Fruit fly (Drosophila melanogaster) whole organism, embryonic: Measurements from ENCODE around the gene spo.
A peak's percentile ranks its signal among the peaks of the same experiment; 100 is the strongest.

Experiments
- CG10209 ChIP-seq: fragments of 200-800 bp; sonication (Bioruptor generic); optimal IDR thresholded peaks from 3 replicates; lab custom pipeline; 2017; ENCODE audit warnings: missing biosample characterization, mild to moderate bottlenecking, missing genetic modification characterization, missing genetic modification reagents
- CG10959 ChIP-seq: fragments of 200-800 bp; sonication (Bioruptor generic); IDR thresholded peaks from 2 replicates; pipeline ENCODE4 v1.3.6; 2022; ENCODE audit warnings: missing biosample characterization, missing genetic modification characterization
- CG16815 ChIP-seq: fragments of 200-800 bp; sonication (Bioruptor generic); optimal IDR thresholded peaks from 3 replicates; lab custom pipeline; 2017; ENCODE audit warnings: missing biosample characterization, mild to moderate bottlenecking, missing genetic modification characterization
- CG17612 ChIP-seq: fragments of 200-800 bp; sonication (Bioruptor generic); IDR thresholded peaks from 2 replicates; pipeline ENCODE4 v1.3.6; 2022; ENCODE audit warnings: missing biosample characterization, missing genetic modification characterization
- CG1792 ChIP-seq: fragments of 200-800 bp; sonication (Bioruptor generic); optimal IDR thresholded peaks from 2 replicates; lab custom pipeline; 2016; ENCODE audit warnings: missing biosample characterization, missing genetic modification characterization
- CG1832 ChIP-seq: fragments of 200-800 bp; sonication (Bioruptor generic); optimal IDR thresholded peaks from 2 replicates; lab custom pipeline; 2017; ENCODE audit warnings: missing biosample characterization, mild to moderate bottlenecking, missing genetic modification characterization, inconsistent platforms
- CG2199 ChIP-seq: fragments of 200-800 bp; sonication (Bioruptor generic); IDR thresholded peaks from 3 replicates; pipeline ENCODE4 v1.3.6; 2022; ENCODE audit warnings: missing biosample characterization, missing genetic modification characterization
- CG3163 ChIP-seq: fragments of 200-800 bp; sonication (Bioruptor generic); optimal IDR thresholded peaks from 3 replicates; lab custom pipeline; 2016; ENCODE audit warnings: missing biosample characterization, missing genetic modification characterization
- CG34376 ChIP-seq: fragments of 200-800 bp; sonication (Bioruptor generic); optimal IDR thresholded peaks from 2 replicates; lab custom pipeline; 2018; ENCODE audit warnings: missing biosample characterization, mild to moderate bottlenecking, missing genetic modification characterization
- CG3838 ChIP-seq: fragments of 200-800 bp; sonication (Bioruptor generic); optimal IDR thresholded peaks from 3 replicates; lab custom pipeline; 2016; ENCODE audit warnings: missing biosample characterization, missing genetic modification characterization
- CG4360 ChIP-seq: fragments of 200-800 bp; sonication (Bioruptor generic); IDR thresholded peaks from 2 replicates; pipeline ENCODE4 v1.3.6; 2022; ENCODE audit warnings: missing biosample characterization, missing genetic modification characterization
- CG4854 ChIP-seq: fragments of 200-800 bp; sonication (Bioruptor generic); optimal IDR thresholded peaks from 2 replicates; lab custom pipeline; 2016; ENCODE audit warnings: missing biosample characterization, missing genetic modification characterization, inconsistent platforms
- CG5180 ChIP-seq: fragments of 200-800 bp; sonication (Bioruptor generic); optimal IDR thresholded peaks from 3 replicates; lab custom pipeline; 2017; ENCODE audit warnings: missing biosample characterization, missing genetic modification characterization, mild to moderate bottlenecking, moderate library complexity, missing genetic modification reagents
- CG5245 ChIP-seq: fragments of 200-800 bp; sonication (Bioruptor generic); optimal IDR thresholded peaks from 3 replicates; lab custom pipeline; 2016; ENCODE audit warnings: missing biosample characterization, missing genetic modification characterization
- CG7271 ChIP-seq: fragments of 200-800 bp; sonication (Bioruptor generic); optimal IDR thresholded peaks from 2 replicates; lab custom pipeline; 2018; ENCODE audit warnings: missing biosample characterization, mild to moderate bottlenecking, missing genetic modification characterization, moderate library complexity
- CG8089 ChIP-seq: fragments of 200-800 bp; sonication (Bioruptor generic); optimal IDR thresholded peaks from 3 replicates; lab custom pipeline; 2016; ENCODE audit warnings: missing biosample characterization, missing genetic modification characterization
- CG8388 ChIP-seq: fragments of 200-800 bp; sonication (Bioruptor generic); optimal IDR thresholded peaks from 2 replicates; lab custom pipeline; 2019; ENCODE audit warnings: missing biosample characterization, mild to moderate bottlenecking, missing genetic modification characterization, moderate library complexity
- CoRest ChIP-seq: fragments of 200-800 bp; sonication (Bioruptor generic); optimal IDR thresholded peaks from 3 replicates; lab custom pipeline; 2018; ENCODE audit warnings: missing biosample characterization, mild to moderate bottlenecking, missing genetic modification characterization, moderate library complexity
- D19A ChIP-seq: fragments of 200-800 bp; optimal IDR thresholded peaks from 3 replicates; lab custom pipeline; 2019; ENCODE audit warnings: missing biosample characterization, mild to moderate bottlenecking, missing genetic modification characterization, moderate library complexity
- D19B ChIP-seq: fragments of 200-800 bp; sonication (Bioruptor generic); optimal IDR thresholded peaks from 2 replicates; lab custom pipeline; 2017; ENCODE audit warnings: missing biosample characterization, mild to moderate bottlenecking, missing genetic modification characterization
- Dbx ChIP-seq: fragments of 200-800 bp; sonication (Bioruptor generic); IDR thresholded peaks from 3 replicates; pipeline ENCODE4 v1.3.6; 2022; ENCODE audit warnings: missing biosample characterization, missing genetic modification characterization
- Eip74EF ChIP-seq, 2 experiments: fragments of 200-800 bp in 1 of 2; fragments of >200 bp in 1 of 2; sonication (Bioruptor generic) in 1 of 2; optimal IDR thresholded peaks; 2 replicates each; lab custom pipeline; 2017 to 2019; ENCODE audit warnings: missing biosample characterization in 2 of 2, missing genetic modification characterization in 2 of 2, mild to moderate bottlenecking in 1 of 2, moderate library complexity in 1 of 2
- Hey ChIP-seq: fragments of 200-800 bp; sonication (Bioruptor generic); optimal IDR thresholded peaks from 3 replicates; lab custom pipeline; 2018; ENCODE audit warnings: missing biosample characterization, mild to moderate bottlenecking, missing genetic modification characterization
- Hmr ChIP-seq: fragments of 200-800 bp; sonication (Bioruptor generic); optimal IDR thresholded peaks from 3 replicates; lab custom pipeline; 2017; ENCODE audit warnings: mild to moderate bottlenecking, missing biosample characterization, missing genetic modification reagents, missing genetic modification characterization
- Hr51 ChIP-seq, 2 experiments: fragments of 200-800 bp; sonication (Bioruptor generic); optimal IDR thresholded peaks; 2 replicates in 1 of 2; 3 replicates in 1 of 2; lab custom pipeline; 2016 to 2018; ENCODE audit warnings: missing biosample characterization in 2 of 2, missing genetic modification characterization in 2 of 2, mild to moderate bottlenecking in 1 of 2, moderate library complexity in 1 of 2
- Hsf ChIP-seq: fragments of 200-800 bp; sonication (Bioruptor generic); optimal IDR thresholded peaks from 3 replicates; lab custom pipeline; 2016; ENCODE audit warnings: missing biosample characterization, missing genetic modification characterization
- MESR4 ChIP-seq: fragments of 200-800 bp; sonication (Bioruptor generic); optimal IDR thresholded peaks from 2 replicates; lab custom pipeline; 2018; ENCODE audit warnings: missing biosample characterization, mild to moderate bottlenecking, missing genetic modification characterization, moderate library complexity
- Mad ChIP-seq: fragments of 200-800 bp; sonication (Bioruptor generic); optimal IDR thresholded peaks from 2 replicates; lab custom pipeline; 2016; ENCODE audit warnings: missing biosample characterization, missing genetic modification characterization
- Mrtf ChIP-seq: fragments of 200-800 bp; sonication (Bioruptor generic); IDR thresholded peaks from 3 replicates; pipeline ENCODE4 v1.3.6; 2022; ENCODE audit warnings: missing biosample characterization, missing genetic modification characterization
- Myb ChIP-seq: fragments of 200-800 bp; sonication (Bioruptor generic); optimal IDR thresholded peaks from 2 replicates; lab custom pipeline; 2016; ENCODE audit warnings: missing biosample characterization, missing genetic modification characterization
- Rfx ChIP-seq: fragments of 200-800 bp; sonication (Bioruptor generic); IDR thresholded peaks from 2 replicates; pipeline ENCODE4 v1.3.6; 2022; ENCODE audit warnings: missing biosample characterization, missing genetic modification characterization
- abd-A ChIP-seq: fragments of 200-800 bp; sonication (Bioruptor generic); optimal IDR thresholded peaks from 3 replicates; lab custom pipeline; 2019; ENCODE audit warnings: missing biosample characterization, mild to moderate bottlenecking, missing genetic modification characterization, moderate library complexity
- ap ChIP-seq: fragments of 200-800 bp; sonication (Bioruptor generic); IDR thresholded peaks from 2 replicates; pipeline ENCODE4 v1.3.6; 2022; ENCODE audit warnings: missing biosample characterization, missing genetic modification characterization
- bigmax ChIP-seq: fragments of 200-800 bp; sonication (Bioruptor generic); optimal IDR thresholded peaks from 2 replicates; lab custom pipeline; 2018; ENCODE audit warnings: missing biosample characterization, mild to moderate bottlenecking, missing genetic modification characterization
- btn ChIP-seq: fragments of 200-800 bp; sonication (Bioruptor generic); optimal IDR thresholded peaks from 2 replicates; lab custom pipeline; 2016; ENCODE audit warnings: missing biosample characterization, missing genetic modification characterization
- cas ChIP-seq: fragments of 200-800 bp; sonication (Bioruptor generic); IDR thresholded peaks from 2 replicates; pipeline ENCODE4 v1.3.6; 2022; ENCODE audit warnings: missing biosample characterization, missing genetic modification characterization
- ci ChIP-seq: fragments of 200-800 bp; sonication (Bioruptor generic); IDR thresholded peaks from 3 replicates; pipeline ENCODE4 v1.3.6; 2022; ENCODE audit warnings: missing biosample characterization, missing genetic modification characterization
- crol ChIP-seq: fragments of 200-800 bp; sonication (Bioruptor generic); IDR thresholded peaks from 2 replicates; pipeline ENCODE4 v1.3.6; 2022; ENCODE audit warnings: missing biosample characterization, missing genetic modification characterization
- dm ChIP-seq: fragments of 200-800 bp; sonication (Bioruptor generic); optimal IDR thresholded peaks from 3 replicates; lab custom pipeline; 2016; ENCODE audit warnings: missing biosample characterization, missing genetic modification characterization
- esg ChIP-seq: fragments of 200-800 bp; sonication (Bioruptor generic); conservative IDR thresholded peaks from 2 replicates; pipeline ENCODE4 v1.3.6; 2022; ENCODE audit warnings: missing biosample characterization, missing genetic modification characterization
- hth ChIP-seq: fragments of >200 bp; optimal IDR thresholded peaks from 2 replicates; lab custom pipeline; 2017; ENCODE audit warnings: inconsistent platforms
- kni ChIP-seq: fragments of 200-800 bp; sonication (Bioruptor generic); optimal IDR thresholded peaks from 3 replicates; lab custom pipeline; 2017; ENCODE audit warnings: mild to moderate bottlenecking, missing biosample characterization, missing genetic modification reagents, missing genetic modification characterization
- lab ChIP-seq: fragments of 200-800 bp; sonication (Bioruptor generic); optimal IDR thresholded peaks from 3 replicates; lab custom pipeline; 2017; ENCODE audit warnings: missing biosample characterization, missing genetic modification characterization, mild to moderate bottlenecking, moderate library complexity, missing genetic modification reagents
- lola ChIP-seq, 3 experiments: fragments of >200 bp in 2 of 3; fragments of 200-800 bp in 1 of 3; sonication (Bioruptor generic) in 1 of 3; optimal IDR thresholded peaks; 2 replicates each; lab custom pipeline; 2017 to 2019; ENCODE audit warnings: missing biosample characterization in 3 of 3, missing genetic modification characterization in 3 of 3, mild to moderate bottlenecking in 1 of 3, moderate library complexity in 1 of 3
- nerfin-1 ChIP-seq: fragments of 200-800 bp; sonication (Bioruptor generic); optimal IDR thresholded peaks from 3 replicates; lab custom pipeline; 2019; ENCODE audit warnings: missing biosample characterization, mild to moderate bottlenecking, missing genetic modification characterization, moderate library complexity
- oc ChIP-seq: fragments of 200-800 bp; sonication (Bioruptor generic); optimal IDR thresholded peaks from 2 replicates; lab custom pipeline; 2018; ENCODE audit warnings: missing biosample characterization, mild to moderate bottlenecking, missing genetic modification characterization, moderate library complexity
- odd ChIP-seq: fragments of 200-800 bp; sonication (Bioruptor generic); optimal IDR thresholded peaks from 2 replicates; lab custom pipeline; 2017; ENCODE audit warnings: missing biosample characterization, mild to moderate bottlenecking, missing genetic modification characterization
- schlank ChIP-seq: fragments of 200-800 bp; sonication (Bioruptor generic); optimal IDR thresholded peaks from 2 replicates; lab custom pipeline; 2018; ENCODE audit warnings: missing biosample characterization, mild to moderate bottlenecking, missing genetic modification characterization
- sd ChIP-seq: fragments of 200-800 bp; sonication (Bioruptor generic); optimal IDR thresholded peaks from 3 replicates; lab custom pipeline; 2018; ENCODE audit warnings: missing biosample characterization, mild to moderate bottlenecking, missing genetic modification characterization, moderate library complexity
- seq ChIP-seq: fragments of 200-800 bp; sonication (Bioruptor generic); IDR thresholded peaks from 2 replicates; pipeline ENCODE4 v1.3.6; 2022; ENCODE audit warnings: missing biosample characterization, missing genetic modification characterization
- wdn ChIP-seq: fragments of 200-800 bp; sonication (Bioruptor generic); IDR thresholded peaks from 2 replicates; pipeline ENCODE4 v1.3.6; 2022; ENCODE audit warnings: missing biosample characterization, missing genetic modification characterization

Gene spo

DNA sequence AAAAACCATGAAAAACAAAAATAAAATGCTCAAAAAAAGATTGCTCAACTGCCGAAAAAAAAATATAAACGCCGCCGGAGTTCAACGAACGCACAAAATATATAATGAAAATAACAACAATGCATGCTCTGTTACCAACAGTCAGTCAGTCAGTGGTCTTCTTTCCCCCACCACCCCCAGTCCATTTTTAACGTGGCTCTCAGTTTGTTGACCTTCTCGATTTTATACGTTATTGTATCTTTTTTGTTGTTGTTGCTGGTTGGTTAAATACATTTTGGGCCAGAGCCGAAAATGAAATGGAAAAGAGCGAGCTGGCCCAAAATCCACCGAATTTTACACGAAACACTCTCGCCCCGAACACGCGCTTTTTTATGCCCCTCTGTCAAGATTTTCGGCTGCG is 29.5 kb upstream of the spo start (continued):
- TF ChIP-seq CG4360 (GFP tag; lab: Robert Waterston, UW) (peak; percentile 61), lab (GFP tag; lab: Kevin White, UChicago) (no peak), lola (GFP tag; optimal IDR thresholded peaks at IDR 0.05; lab: Kevin White, UChicago) (no peak), Hmr (GFP tag; lab: Kevin White, UChicago) (no peak), dm (GFP tag; lab: Kevin White, UChicago) (no peak), wdn (no peak), Hey (tag; lab: Kevin White, UChicago) (no peak), D19A (tag; lab: Kevin White, UChicago) (no peak), odd (GFP tag; lab: Kevin White, UChicago) (no peak), CG1832 (GFP tag; lab: Kevin White, UChicago) (no peak), Myb (GFP tag; lab: Kevin White, UChicago) (no peak), abd-A (tag; lab: Kevin White, UChicago) (peak; percentile 62), btn (GFP tag; lab: Kevin White, UChicago) (no peak), CG2199 (GFP tag; lab: Robert Waterston, UW) (0 out of 3 replicates have a peak, but pooled peaks have one; percentile 32), bigmax (GFP tag; lab: Kevin White, UChicago) (no peak), CG4854 (no peak), CG10209 (GFP tag; lab: Kevin White, UChicago) (no peak), CG7271 (no peak), CG10959 (GFP tag; lab: Robert Waterston, UW) (no peak), CG1792 (GFP tag; lab: Kevin White, UChicago) (no peak), ap (GFP tag; lab: Robert Waterston, UW) (no peak), Dbx (GFP tag; lab: Robert Waterston, UW) (no peak), Hsf (GFP tag; lab: Kevin White, UChicago) (no peak), CG34376 (no peak), CG3838 (GFP tag; lab: Kevin White, UChicago) (no peak), crol (peak; percentile 48; the same call in 1 of the 2 replicates), esg (GFP tag; lab: Robert Waterston, UW) (no peak), CG5180 (GFP tag; lab: Kevin White, UChicago) (no peak), kni (GFP tag; lab: Kevin White, UChicago) (peak; percentile 96), D19B (no peak), CoRest (tag; lab: Kevin White, UChicago) (no peak), Mrtf (no peak), oc (tag; lab: Kevin White, UChicago) (no peak), hth (lab: Kevin White, UChicago) (no peak), schlank (no peak), cas (no peak), nerfin-1 (tag; lab: Kevin White, UChicago) (no peak), Eip74EF (GFP tag; optimal IDR thresholded peaks at IDR 0.05; lab: Kevin White, UChicago) (no peak), CG5245 (GFP tag; lab: Kevin White, UChicago) (no peak), CG3163 (GFP tag; lab: Kevin White, UChicago) (no peak), Hr51 (GFP tag; optimal IDR thresholded peaks at IDR 0.05; lab: Kevin White, UChicago) (no peak), sd (tag; lab: Kevin White, UChicago) (peak; percentile 15), seq (GFP tag; lab: Robert Waterston, UW) (no peak), ci (GFP tag; lab: Robert Waterston, UW) (no peak), CG8388 (GFP tag; lab: Kevin White, UChicago) (no peak), CG8089 (GFP tag; lab: Kevin White, UChicago) (no peak), MESR4 (GFP tag; lab: Kevin White, UChicago) (no peak), Rfx (GFP tag; lab: Robert Waterston, UW) (no peak), Mad (no peak), CG17612 (GFP tag; lab: Robert Waterston, UW) (no peak), CG16815 (no peak)
